Worm (Caenorhabditis elegans) whole organism, L1 larva: ENCODE data around the gene dpm-1.

ENCODE experiments used
- F16B12.6 ChIP-seq: fragments of 150-350 bp; optimal IDR thresholded peaks from 2 replicates; lab custom pipeline; 2014; ENCODE audit warnings: missing biosample characterization, missing genetic modification characterization
- Y116A8C.19 ChIP-seq: sonication (generic microtip); optimal IDR thresholded peaks from 2 replicates; lab custom pipeline; 2016; ENCODE audit warnings: missing compliant biosample characterization, missing genetic modification characterization, borderline replicate concordance
- alr-1 ChIP-seq: fragments of 200-800 bp; sonication (Bioruptor generic); optimal IDR thresholded peaks from 2 replicates; lab custom pipeline; 2018; ENCODE audit warnings: borderline replicate concordance, mild to moderate bottlenecking, missing genetic modification characterization, missing compliant biosample characterization
- aly-2 ChIP-seq: fragments of 150-350 bp; optimal IDR thresholded peaks from 2 replicates; lab custom pipeline; 2014; ENCODE audit warnings: missing biosample characterization, missing genetic modification characterization
- ama-1 ChIP-seq: fragments of 150-350 bp; optimal IDR thresholded peaks from 2 replicates; lab custom pipeline; 2014
- dpl-1 ChIP-seq, 3 experiments: fragments of 150-350 bp in 2 of 3; sonication (generic microtip) in 1 of 3; optimal IDR thresholded peaks; 2 replicates each; lab custom pipeline; 2014 to 2017; ENCODE audit warnings: missing biosample characterization in 3 of 3, missing genetic modification characterization in 3 of 3, missing genetic modification reagents in 3 of 3
- efl-1 ChIP-seq, 4 experiments: fragments of 150-350 bp; optimal IDR thresholded peaks in 3 of 4; peaks in 1 of 4; 1 replicate in 1 of 4; 2 replicates in 3 of 4; lab custom pipeline; 2014; ENCODE audit warnings: missing biosample characterization in 2 of 4, missing genetic modification characterization in 2 of 4, missing genetic modification reagents in 2 of 4
- egl-13 ChIP-seq: sonication (generic microtip); optimal IDR thresholded peaks from 2 replicates; lab custom pipeline; 2016; ENCODE audit warnings: missing genotype, missing genetic modification reagents, missing genetic modification characterization, missing compliant biosample characterization
- fkh-4 ChIP-seq: sonication (generic microtip); optimal IDR thresholded peaks from 2 replicates; lab custom pipeline; 2016; ENCODE audit warnings: missing compliant biosample characterization, missing genetic modification characterization, borderline replicate concordance
- hlh-17 ChIP-seq: fragments of 200-800 bp; sonication (Bioruptor generic); optimal IDR thresholded peaks from 2 replicates; lab custom pipeline; 2018; ENCODE audit warnings: missing genetic modification characterization, mild to moderate bottlenecking, missing compliant biosample characterization, moderate library complexity, borderline replicate concordance
- isw-1 ChIP-seq: fragments of 200-800 bp; sonication (Bioruptor generic); IDR thresholded peaks from 2 replicates; pipeline ENCODE4 v1.3.6; 2022; ENCODE audit warnings: missing genetic modification characterization, missing compliant biosample characterization
- jun-1 ChIP-seq: fragments of 150-350 bp; optimal IDR thresholded peaks from 2 replicates; lab custom pipeline; 2014; ENCODE audit warnings: missing biosample characterization, missing genetic modification reagents, missing genetic modification characterization
- lin-39 ChIP-seq: fragments of 150-350 bp; optimal IDR thresholded peaks from 2 replicates; lab custom pipeline; 2014; ENCODE audit warnings: missing biosample characterization, missing genetic modification reagents, missing genetic modification characterization
- lsy-2 ChIP-seq, 2 experiments: fragments of 150-350 bp; optimal IDR thresholded peaks; 2 replicates each; lab custom pipeline; 2014; ENCODE audit warnings: missing biosample characterization in 2 of 2, missing genetic modification characterization in 2 of 2
- nhr-20 ChIP-seq: sonication (generic microtip); optimal IDR thresholded peaks from 2 replicates; lab custom pipeline; 2016; ENCODE audit warnings: mild to moderate bottlenecking, missing genetic modification characterization, missing compliant biosample characterization
- nhr-28 ChIP-seq: fragments of 150-350 bp; optimal IDR thresholded peaks from 2 replicates; lab custom pipeline; 2014; ENCODE audit warnings: missing biosample characterization, missing genetic modification characterization
- nhr-47 ChIP-seq: sonication (generic microtip); optimal IDR thresholded peaks from 2 replicates; lab custom pipeline; 2016; ENCODE audit warnings: mild to moderate bottlenecking, missing genetic modification characterization, moderate library complexity, missing compliant biosample characterization
- nhr-77 ChIP-seq: fragments of 150-350 bp; optimal IDR thresholded peaks from 2 replicates; lab custom pipeline; 2014; ENCODE audit warnings: missing biosample characterization, missing genetic modification characterization
- pqm-1 ChIP-seq: sonication (generic microtip); optimal IDR thresholded peaks from 3 replicates; lab custom pipeline; 2017; ENCODE audit warnings: missing biosample characterization, missing genetic modification characterization
- snpc-4 ChIP-seq: fragments of 150-350 bp; optimal IDR thresholded peaks from 2 replicates; lab custom pipeline; 2014; ENCODE audit warnings: missing biosample characterization, missing genetic modification characterization
- unc-30 ChIP-seq: sonication (generic microtip); optimal IDR thresholded peaks from 2 replicates; lab custom pipeline; 2017; ENCODE audit warnings: missing biosample characterization, missing genetic modification characterization
- unc-98 ChIP-seq: fragments of 200-800 bp; sonication (Bioruptor generic); IDR thresholded peaks from 2 replicates; pipeline ENCODE4 v1.3.6; 2022; ENCODE audit warnings: missing genetic modification characterization, missing compliant biosample characterization
- vab-15 ChIP-seq: sonication (generic microtip); optimal IDR thresholded peaks from 2 replicates; lab custom pipeline; 2017; ENCODE audit warnings: missing genotype, mild to moderate bottlenecking, missing genetic modification characterization, missing compliant biosample characterization
- xbp-1 ChIP-seq: sonication (generic microtip); optimal IDR thresholded peaks from 2 replicates; lab custom pipeline; 2016; ENCODE audit warnings: missing genetic modification characterization, missing compliant biosample characterization
- ztf-11 ChIP-seq, 2 experiments: sonication (generic microtip); optimal IDR thresholded peaks; 2 replicates each; lab custom pipeline; 2016 to 2017; ENCODE audit warnings: missing genetic modification characterization in 2 of 2, missing biosample characterization in 1 of 2, missing compliant biosample characterization in 1 of 2

The dpm-1 gene

DNA sequence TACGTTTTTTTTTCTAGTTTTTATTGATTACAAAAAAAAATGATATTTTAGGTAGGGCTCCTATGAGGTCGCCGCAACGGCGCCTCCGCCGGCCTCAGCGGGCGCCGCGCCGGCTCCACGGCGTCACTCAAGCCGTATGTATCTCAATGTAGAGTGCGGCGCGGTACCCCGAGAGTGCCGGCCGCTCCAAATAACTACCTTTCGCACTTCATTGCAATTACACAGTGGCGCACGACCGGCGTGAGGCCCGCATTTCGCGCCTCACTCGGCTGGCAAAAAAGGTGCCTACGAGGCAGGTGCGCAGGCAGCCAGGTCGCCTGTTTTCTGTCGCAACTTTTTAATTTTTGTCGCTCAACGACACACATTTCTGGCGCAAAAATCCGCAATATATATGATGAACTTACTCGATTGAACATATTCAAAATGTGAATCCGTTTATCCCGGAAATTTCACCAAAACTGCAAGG lies 15.2 kb downstream of the dpm-1 start, which contains the start of gene M04G7.2:
M04G7.2 (minus strand) TSS at position 416 of the 466 bp plus-strand sequence.
- TF ChIP-seq aly-2 (tag; lab: Kevin White, UChicago) = no peak
- TF ChIP-seq lin-39 (tag; lab: Kevin White, UChicago) = no peak

DNA sequence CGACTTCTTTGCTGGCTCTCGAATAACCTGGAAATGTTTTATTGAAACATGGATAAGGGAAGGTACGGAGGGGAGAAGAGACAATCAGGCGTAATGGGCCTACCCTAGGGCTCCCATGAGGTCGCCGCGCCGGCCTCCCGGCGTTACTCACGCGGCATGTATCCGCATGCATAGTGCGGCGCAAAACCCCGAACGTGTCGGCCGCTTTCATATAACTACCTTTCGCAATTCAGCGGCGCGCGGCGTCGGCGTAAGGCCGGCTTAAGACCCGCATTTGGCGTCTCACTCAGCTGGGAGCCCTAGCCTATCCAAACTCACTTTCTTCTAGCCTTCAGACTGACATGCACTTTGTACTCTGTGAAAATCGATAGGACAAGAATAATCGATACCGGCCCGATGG lies 16.6 kb downstream of the dpm-1 start:
- TF ChIP-seq nhr-28 (tag; lab: Kevin White, UChicago) (no peak), isw-1 (no peak), aly-2 (tag; lab: Kevin White, UChicago) (no peak)
- TF ChIP-seq, all 84 proteins: peak for 0

DNA sequence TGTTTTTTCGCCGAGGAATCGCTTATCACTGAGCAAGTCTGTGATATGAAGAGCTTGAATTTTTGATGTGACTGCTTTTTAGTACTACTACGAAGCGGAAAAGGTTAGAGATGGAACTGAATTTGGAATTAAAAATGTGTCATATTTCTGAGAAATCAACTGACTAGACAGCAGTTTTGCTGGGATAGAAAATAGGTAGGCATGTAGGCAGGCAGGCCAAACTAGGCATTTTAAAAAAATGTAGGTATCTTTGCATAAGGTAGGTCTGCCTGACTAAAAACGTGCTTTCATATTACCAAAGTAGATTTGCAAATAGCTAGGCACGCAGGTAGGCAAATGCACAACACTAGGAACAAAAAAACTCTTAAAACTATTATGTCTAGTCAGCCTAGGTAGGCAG lies 21.1 kb downstream of the dpm-1 start:
- no peak for TF ChIP-seq snpc-4 (tag; lab: Kevin White, UChicago)
- no peak for TF ChIP-seq hlh-17 (GFP tag; lab: Kevin White, UChicago)
- no peak for TF ChIP-seq alr-1 (tag; lab: Kevin White, UChicago)
- peak; percentile 52 for TF ChIP-seq egl-13 (tag; lab: Kevin White, UChicago)

DNA sequence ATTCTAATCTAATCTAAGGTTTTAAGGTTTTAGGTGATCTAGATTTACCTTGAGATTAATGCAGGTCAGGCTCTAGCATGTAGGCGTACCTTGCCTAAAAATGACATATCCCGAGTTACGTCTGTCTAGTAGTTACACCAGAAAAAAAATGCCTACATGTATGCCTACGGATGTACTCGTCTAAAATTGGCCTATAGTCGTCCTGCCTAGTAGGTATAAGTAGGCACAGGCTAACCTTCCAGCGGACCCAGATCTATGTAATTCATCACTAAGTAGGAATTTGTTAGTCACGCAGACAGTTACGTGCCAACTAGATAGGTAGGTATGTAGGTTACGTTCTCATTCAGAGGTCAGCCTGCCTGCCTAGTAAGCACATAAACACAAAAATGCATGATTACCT lies 21.8 kb downstream of the dpm-1 start:
- TF ChIP-seq hlh-17 (GFP tag; lab: Kevin White, UChicago) (no peak), lsy-2 (tag; optimal IDR thresholded peaks at IDR 0.05; lab: Kevin White, UChicago) (no peak), efl-1 (optimal IDR thresholded peaks at IDR 0.05; lab: Kevin White, UChicago) (no peak), efl-1 (GFP tag; optimal IDR thresholded peaks at IDR 0.05 in 1 of 2; lab: Kevin White, UChicago) (peak in 1 of 2 experiments; percentile 9)

DNA sequence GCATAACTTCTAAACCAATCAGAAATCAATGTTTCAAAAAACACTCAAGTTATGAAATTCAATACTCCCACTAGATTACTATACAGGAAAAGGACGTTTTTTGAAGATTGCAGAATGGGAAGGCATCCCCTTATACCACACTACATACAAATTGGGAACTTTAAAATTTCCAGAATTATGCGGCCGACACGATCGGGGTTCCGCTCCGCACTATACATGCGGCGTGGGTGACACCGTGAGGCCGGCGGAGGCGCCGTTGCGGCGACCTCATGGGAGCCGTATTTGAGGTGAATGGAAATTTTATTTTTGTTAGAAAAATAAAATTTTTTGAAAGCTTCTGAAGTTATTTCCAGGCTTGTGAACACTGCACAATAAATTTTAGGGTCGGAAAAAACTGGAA lies 22.8 kb downstream of the dpm-1 start:
- TF ChIP-seq F16B12.6 (tag; lab: Kevin White, UChicago) = no peak
- no peak for TF ChIP-seq unc-30 (tag; lab: Kevin White, UChicago)
- TF ChIP-seq vab-15 (tag; lab: Kevin White, UChicago) = no peak

DNA sequence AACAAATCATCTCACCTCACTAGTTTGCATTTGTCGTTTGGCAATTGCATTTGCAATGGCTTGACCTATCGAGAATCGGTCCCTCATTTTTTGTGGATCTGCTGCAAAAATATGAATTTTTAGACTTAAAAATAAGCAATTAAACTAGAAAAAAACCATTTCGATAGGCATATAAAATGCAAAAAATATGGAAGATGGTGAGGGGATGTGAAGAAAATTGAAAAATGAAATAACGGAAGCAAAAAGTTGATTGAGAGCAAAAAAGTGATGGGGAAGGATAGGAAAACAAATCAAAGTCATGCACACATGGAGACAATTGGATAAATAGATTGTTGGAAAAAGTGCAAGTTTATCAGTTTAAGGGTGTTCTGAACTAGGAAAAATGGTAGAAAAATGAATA lies 35.6 kb downstream of the dpm-1 start, which contains the start of gene npr-37:
npr-37 (minus strand) TSS at position 101 of the 400 bp plus-strand sequence.
- TF ChIP-seq nhr-20 (no peak), nhr-47 (tag; lab: Kevin White, UChicago) (no peak), jun-1 (tag; lab: Kevin White, UChicago) (no peak), xbp-1 (tag; lab: Kevin White, UChicago) (no peak)

DNA sequence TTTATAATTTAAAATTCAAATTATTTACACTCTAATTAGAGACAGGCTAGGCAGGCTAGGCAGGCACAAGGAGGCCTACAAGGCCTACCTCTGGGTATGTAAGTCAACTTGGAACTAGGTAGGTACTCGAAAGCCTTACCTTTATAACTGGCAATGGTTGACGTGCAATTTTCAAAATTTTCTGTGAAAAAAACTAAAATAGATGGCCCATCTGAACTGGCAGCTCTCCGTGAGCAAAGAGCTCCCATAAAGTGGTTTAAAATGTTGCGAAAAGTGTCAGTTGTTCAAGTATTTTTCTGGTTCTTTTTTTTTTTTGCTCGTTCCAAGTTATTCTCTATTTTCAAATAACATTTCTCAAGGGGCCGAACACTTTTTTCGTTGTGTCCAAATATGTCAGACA lies 38.5 kb downstream of the dpm-1 start:
- no peak for TF ChIP-seq vab-15 (tag; lab: Kevin White, UChicago)
- TF ChIP-seq unc-30 (tag; lab: Kevin White, UChicago) = no peak
- TF ChIP-seq ztf-11 (tag; optimal IDR thresholded peaks at IDR 0.05; lab: Kevin White, UChicago) = no peak
- no peak for TF ChIP-seq Y116A8C.19 (tag; lab: Kevin White, UChicago)

DNA sequence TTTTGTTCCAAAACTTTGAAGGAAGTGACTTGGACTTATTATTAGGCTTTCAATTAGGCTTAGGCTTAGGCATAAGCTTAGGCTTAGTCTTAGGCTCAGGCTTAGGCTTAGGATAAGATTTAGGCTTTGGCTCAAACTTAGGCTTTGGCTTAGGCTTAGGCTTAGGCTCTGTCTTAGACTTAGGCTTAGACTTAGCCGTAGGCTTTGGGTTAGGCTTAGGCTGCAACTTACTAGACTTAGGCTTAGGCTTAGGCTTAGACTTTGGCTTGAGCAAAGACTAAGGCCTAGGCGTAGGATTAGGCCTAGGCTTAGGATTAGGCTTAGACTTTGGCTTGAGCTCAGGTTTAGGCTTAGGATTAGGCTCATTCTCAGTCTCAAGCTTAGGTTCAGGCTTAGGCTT lies 39.3 kb downstream of the dpm-1 start:
- TF ChIP-seq vab-15 (tag; lab: Kevin White, UChicago) (no peak), ama-1 (lab: Kevin White, UChicago) (no peak), isw-1 (no peak), unc-98 (GFP tag; lab: Robert Waterston, UW) (no peak), nhr-47 (tag; lab: Kevin White, UChicago) (no peak), fkh-4 (tag; lab: Kevin White, UChicago) (no peak), nhr-28 (tag; lab: Kevin White, UChicago) (no peak), nhr-77 (tag; lab: Kevin White, UChicago) (no peak), snpc-4 (tag; lab: Kevin White, UChicago) (no peak), dpl-1 (GFP tag; optimal IDR thresholded peaks at IDR 0.05; lab: Kevin White, UChicago) (no peak), pqm-1 (no peak)
